Fruit fly (Drosophila melanogaster) S2 (cell line): Measurements from ENCODE around the gene CG3651.

Experiments
- CG8478 ChIP-seq: fragments of >200 bp; optimal IDR thresholded peaks from 2 replicates; lab custom pipeline; 2018
- CTCF ChIP-seq, 2 experiments: fragments of >200 bp; optimal IDR thresholded peaks; 2 replicates each; lab custom pipeline; 2018

dm6 chr2L:22104301-22104700, 16.8 kb upstream of the CG3651 start, which contains the start of gene tplus3b:
- no peak for TF ChIP-seq CG8478 (lab: Kevin White, UChicago)
- TF ChIP-seq CTCF (optimal IDR thresholded peaks at IDR 0.05; lab: Kevin White, UChicago): no peak
